Fruit fly (Drosophila melanogaster): ENCODE measurements around the gene boss.

The boss gene

DNA sequence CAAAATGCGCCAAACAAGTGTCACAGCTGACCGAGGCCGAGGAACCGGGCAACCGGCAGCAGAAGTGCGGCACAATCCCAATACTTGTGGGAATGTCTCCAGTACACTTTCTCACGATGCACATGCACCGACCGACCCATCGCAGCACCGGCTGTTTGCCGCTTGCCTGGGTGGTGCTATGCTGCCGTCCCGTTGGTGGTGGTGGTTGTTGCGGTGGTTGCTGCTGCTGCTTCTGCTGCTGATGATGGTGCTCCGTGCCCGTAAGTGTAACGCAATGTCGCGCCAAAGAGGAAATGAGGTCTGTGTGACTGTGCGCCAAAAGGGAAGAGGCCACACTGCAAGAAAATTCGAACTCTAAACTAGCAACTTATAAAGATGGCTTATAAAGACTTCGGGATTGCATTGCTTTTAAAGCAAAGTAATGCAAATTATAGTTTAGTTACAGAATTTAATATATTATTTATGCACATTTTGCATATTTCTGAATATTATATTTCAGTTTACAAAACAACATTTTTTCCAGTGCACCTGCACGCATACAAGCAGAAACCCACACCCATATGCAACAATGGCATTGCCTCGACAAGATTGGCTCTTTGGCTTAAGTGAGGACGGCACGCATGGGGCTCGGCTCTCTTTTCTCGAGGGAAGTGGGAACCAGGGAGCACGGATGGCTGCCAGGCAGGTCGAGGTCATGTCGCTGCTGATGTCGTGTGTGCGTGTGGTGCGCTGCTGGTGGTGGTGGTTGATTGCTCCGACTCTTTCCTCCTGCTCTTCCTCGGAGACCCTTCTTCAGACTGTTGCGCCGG is 34.6 kb downstream of the boss start, which contains the start of gene CG43116 (continued):
- TF ChIP-seq CG6765 (GFP tag; optimal IDR thresholded peaks at IDR 0.05) (no peak), Ravus (GFP tag; IDR thresholded peaks at IDR 0.05) (peak; percentile 32; the same call in 1 of the 2 replicates), CG16815 (GFP tag; optimal IDR thresholded peaks at IDR 0.05) (peak; percentile 94), nerfin-2 (GFP tag; IDR thresholded peaks at IDR 0.05; ENCODE audit: partially characterized antibody) (no peak), dan (GFP tag; IDR thresholded peaks at IDR 0.05) (peak; percentile 91), amos (GFP tag; IDR thresholded peaks at IDR 0.05; ENCODE audit: partially characterized antibody) (no peak), CG3995 (GFP tag; optimal IDR thresholded peaks at IDR 0.05) (no peak), Myb (GFP tag; optimal IDR thresholded peaks at IDR 0.05) (peak; percentile 8), CG12391 (tag; optimal IDR thresholded peaks at IDR 0.05) (peak; percentile 94), az2 (GFP tag; optimal IDR thresholded peaks at IDR 0.05) (peak; percentile 91), HmgZ (tag; optimal IDR thresholded peaks at IDR 0.05) (peak; percentile 35), CG32532 (GFP tag; IDR thresholded peaks at IDR 0.05) (no peak), row (GFP tag; IDR thresholded peaks at IDR 0.05) (peak; percentile 93), CG2678 (tag; optimal IDR thresholded peaks at IDR 0.05) (no peak), CG31365 (tag; optimal IDR thresholded peaks at IDR 0.05) (no peak), CG13123 (GFP tag; optimal IDR thresholded peaks at IDR 0.05) (peak; percentile 71), Ets97D (GFP tag; optimal IDR thresholded peaks at IDR 0.05) (peak; percentile 23), fd64A (GFP tag; optimal IDR thresholded peaks at IDR 0.05) (peak; percentile 65), Bgb (GFP tag; IDR thresholded peaks at IDR 0.05; ENCODE audit: partially characterized antibody) (no peak), knrl (GFP tag; IDR thresholded peaks at IDR 0.05; ENCODE audit: partially characterized antibody) (no peak), yki (optimal IDR thresholded peaks at IDR 0.05) (no peak), CG1602 (GFP tag; optimal IDR thresholded peaks at IDR 0.05) (peak; percentile 93), ATbp (GFP tag; optimal IDR thresholded peaks at IDR 0.05) (peak; percentile 85), CG10543 (GFP tag; optimal IDR thresholded peaks at IDR 0.05) (no peak), CG8359 (GFP tag; optimal IDR thresholded peaks at IDR 0.05; ENCODE audit: borderline replicate concordance) (peak; percentile 74), phol (tag; optimal IDR thresholded peaks at IDR 0.05) (peak; percentile 95), Aef1 (GFP tag; IDR thresholded peaks at IDR 0.05) (no peak), hkb (optimal IDR thresholded peaks at IDR 0.05) (no peak), hkb (GFP tag; IDR thresholded peaks at IDR 0.05) (peak; percentile 87), CG7987 (GFP tag; optimal IDR thresholded peaks at IDR 0.05) (peak; percentile 27), CG1832 (GFP tag; optimal IDR thresholded peaks at IDR 0.05) (no peak), zfh1 (GFP tag; IDR thresholded peaks at IDR 0.05) (peak; percentile 97), CG13424 (tag; optimal IDR thresholded peaks at IDR 0.05) (peak; percentile 88), wor (GFP tag; IDR thresholded peaks at IDR 0.05) (peak; percentile 72), CG8478 (optimal IDR thresholded peaks at IDR 0.05) (peak; percentile 10), MESR4 (GFP tag; optimal IDR thresholded peaks at IDR 0.05) (peak; percentile 27), mam (GFP tag; optimal IDR thresholded peaks at IDR 0.05) (no peak), bbx (GFP tag; IDR thresholded peaks at IDR 0.05; ENCODE audit: partially characterized antibody) (peak; percentile 16; the same call in 1 of the 2 replicates), CG34376 (GFP tag; optimal IDR thresholded peaks at IDR 0.05) (no peak), CG32767 (GFP tag; IDR thresholded peaks at IDR 0.05) (peak; percentile 72), cad (GFP tag; optimal IDR thresholded peaks at IDR 0.05) (no peak), CG9609 (GFP tag; optimal IDR thresholded peaks at IDR 0.05) (peak; percentile 50), Oaz (GFP tag; IDR thresholded peaks at IDR 0.05) (peak; percentile 35; the same call in 1 of the 2 replicates), pros (GFP tag; optimal IDR thresholded peaks at IDR 0.05) (peak; percentile 79), Adf1 (GFP tag; IDR thresholded peaks at IDR 0.05) (no peak), CG10565 (GFP tag; optimal IDR thresholded peaks at IDR 0.05) (peak; percentile 0), vnd (GFP tag; IDR thresholded peaks at IDR 0.05; ENCODE audit: partially characterized antibody) (no peak), Dad (GFP tag; optimal IDR thresholded peaks at IDR 0.05) (peak; percentile 67), Meics (GFP tag; optimal IDR thresholded peaks at IDR 0.05) (no peak), dysf (GFP tag; IDR thresholded peaks at IDR 0.05) (peak; percentile 71; the same call in 2 of the 3 replicates)
